Worm (Caenorhabditis elegans) whole organism, L4 larva: ENCODE data around the gene F22F1.2.

Experiments used
- fos-1 ChIP-seq: fragments of 150-350 bp; optimal IDR thresholded peaks from 2 replicates; lab custom pipeline; 2014; ENCODE audit warnings: missing biosample characterization, missing genetic modification characterization
- rbr-2 ChIP-seq: sonication (generic microtip); optimal IDR thresholded peaks from 2 replicates; lab custom pipeline; 2016; ENCODE audit warnings: missing genotype, missing genetic modification characterization, missing compliant biosample characterization

- no peak for TF ChIP-seq fos-1
- no peak for TF ChIP-seq rbr-2 (tag; lab: Kevin White, UChicago)
These were observed 1.5 kb downstream of the F22F1.2 start for ce11 chrX:8148993-8149392.
